Fruit fly (Drosophila melanogaster) whole organism, larva: ENCODE measurements around the gene SmydA-2.
A peak's percentile ranks its signal among the peaks of the same experiment; 100 is the strongest.

ENCODE experiments used
- noc ChIP-seq: fragments of 200-800 bp; sonication (Bioruptor generic); optimal IDR thresholded peaks from 3 replicates; lab custom pipeline; 2019; ENCODE audit warnings: missing biosample characterization, mild to moderate bottlenecking, missing genetic modification characterization, moderate library complexity

Gene SmydA-2

dm6 chr3L:19011174-19011573 is 8.1 kb upstream of the SmydA-2 start:
- TF ChIP-seq noc (tag; lab: Kevin White, UChicago): no peak

DNA sequence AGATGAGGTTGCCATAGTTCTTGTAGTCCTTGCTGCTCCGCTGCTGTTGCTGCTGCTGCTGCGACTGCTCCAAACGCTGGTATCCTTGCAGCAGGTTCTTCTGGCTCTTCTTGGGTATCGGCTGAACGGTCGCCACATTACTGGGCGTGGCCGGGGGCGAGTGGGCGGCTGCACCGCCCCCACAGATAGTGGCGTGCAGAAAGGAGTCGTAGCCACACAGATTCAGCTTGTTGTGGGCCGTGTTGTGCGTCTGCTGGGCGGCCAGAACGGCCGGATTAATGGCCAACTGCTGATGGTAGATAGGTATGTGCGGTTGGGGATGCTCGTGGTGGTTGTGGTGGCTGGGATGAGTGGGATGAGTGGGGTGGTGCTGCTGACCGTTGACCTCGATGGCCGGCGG is 2.3 kb upstream of the SmydA-2 start:
- TF ChIP-seq noc (tag; lab: Kevin White, UChicago): no peak

DNA sequence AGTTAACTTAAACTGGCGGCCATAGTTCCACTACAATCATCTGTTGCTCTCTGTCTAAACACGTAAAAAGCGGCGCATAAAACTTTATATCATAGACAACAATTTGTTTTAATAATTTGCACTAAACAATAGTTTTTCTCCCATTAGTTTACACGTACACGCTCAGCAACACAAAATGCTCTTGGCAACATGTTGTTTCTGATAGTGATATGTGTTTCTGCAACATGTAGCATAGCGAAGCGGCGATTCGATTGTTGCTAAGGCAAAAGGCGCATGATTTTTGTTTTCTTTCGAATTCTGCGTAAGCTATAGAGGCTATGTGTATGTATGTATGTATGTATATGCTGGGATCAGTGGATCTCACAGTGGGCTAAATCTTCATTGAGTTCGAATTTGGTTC is 1.1 kb upstream of the SmydA-2 start:
- no peak for TF ChIP-seq noc (tag; lab: Kevin White, UChicago)

dm6 chr3L:19000413-19000812 is 2.6 kb downstream of the SmydA-2 start, which contains the start of gene CG3808:
Gene CG3808 (minus strand): TSS chr3L:19000608.
- no peak for TF ChIP-seq noc (tag; lab: Kevin White, UChicago)

DNA sequence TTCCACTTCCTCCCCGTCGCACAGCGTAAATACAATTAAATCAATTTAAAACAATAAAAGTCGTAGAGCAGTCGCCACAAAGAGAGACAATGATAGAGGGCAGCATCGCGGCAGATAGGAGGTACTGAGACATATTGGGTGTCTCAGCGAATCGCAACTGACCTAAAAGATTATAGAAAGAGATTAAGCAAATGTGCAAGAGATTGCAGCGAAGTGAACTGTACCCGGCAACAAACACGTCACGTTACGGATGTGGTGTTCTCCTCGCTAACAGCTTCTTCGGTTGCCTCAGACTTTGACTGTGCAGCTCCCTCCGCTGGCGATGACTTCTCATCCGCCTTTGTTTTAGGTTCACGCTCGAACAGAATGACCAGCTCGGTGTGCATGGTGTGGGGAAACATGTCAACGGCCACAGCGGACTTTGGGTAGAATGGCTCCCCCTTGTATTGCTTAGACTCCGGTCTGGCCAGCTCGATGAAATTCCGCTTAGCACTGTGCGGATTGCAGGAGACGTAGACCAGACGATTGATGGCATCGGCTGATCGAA is 4.7 kb downstream of the SmydA-2 start:
- TF ChIP-seq noc (tag; lab: Kevin White, UChicago): peak; percentile 3

DNA sequence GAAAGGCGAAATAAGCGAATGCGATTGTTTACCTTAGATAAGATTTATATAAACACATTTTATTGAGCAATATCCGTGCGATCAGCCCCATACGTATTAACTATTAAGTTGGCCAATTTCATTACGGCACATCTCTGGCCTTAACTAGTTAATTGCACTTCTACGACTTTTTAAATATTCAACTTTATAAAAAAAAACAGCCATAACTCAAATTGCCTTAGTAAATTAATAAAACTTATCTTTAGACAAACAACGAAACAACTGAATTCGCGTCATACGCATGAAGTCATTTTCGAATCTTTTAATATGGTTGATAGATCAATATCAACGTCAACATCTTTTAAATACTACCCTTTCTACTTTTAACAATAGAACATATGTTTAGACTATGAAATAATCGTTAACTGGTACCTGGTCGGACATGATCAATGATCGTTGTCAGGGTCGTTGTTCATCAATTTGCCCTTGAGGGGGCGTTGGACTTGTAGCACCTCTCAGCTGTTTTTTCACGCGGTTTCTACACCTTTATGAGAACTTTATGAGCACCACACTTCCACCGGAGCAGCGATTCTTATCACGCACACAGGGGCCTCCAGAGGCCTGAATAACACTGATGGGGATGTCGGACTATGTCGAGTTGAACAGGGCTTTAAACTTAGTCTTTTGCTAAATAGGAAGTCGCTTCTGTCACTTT is 5.3 kb downstream of the SmydA-2 start, which contains the start of gene CG18135:
TSS of gene CG18135 (minus strand) at position 694 of the 694 bp plus-strand sequence.
- no peak for TF ChIP-seq noc (tag; lab: Kevin White, UChicago)

- TF ChIP-seq noc (tag; lab: Kevin White, UChicago): peak; percentile 57
These were observed 6.1 kb downstream of the SmydA-2 start for dm6 chr3L:18996774-18997589.

dm6 chr3L:18996030-18996773 is 6.8 kb downstream of the SmydA-2 start:
- peak; percentile 90 for TF ChIP-seq noc (tag; lab: Kevin White, UChicago)

- no peak for TF ChIP-seq noc (tag; lab: Kevin White, UChicago)
These were observed 7.4 kb downstream of the SmydA-2 start for dm6 chr3L:18995667-18996029.

dm6 chr3L:18994505-18994969 is 8.5 kb downstream of the SmydA-2 start:
- peak; percentile 91 for TF ChIP-seq noc (tag; lab: Kevin White, UChicago)

DNA sequence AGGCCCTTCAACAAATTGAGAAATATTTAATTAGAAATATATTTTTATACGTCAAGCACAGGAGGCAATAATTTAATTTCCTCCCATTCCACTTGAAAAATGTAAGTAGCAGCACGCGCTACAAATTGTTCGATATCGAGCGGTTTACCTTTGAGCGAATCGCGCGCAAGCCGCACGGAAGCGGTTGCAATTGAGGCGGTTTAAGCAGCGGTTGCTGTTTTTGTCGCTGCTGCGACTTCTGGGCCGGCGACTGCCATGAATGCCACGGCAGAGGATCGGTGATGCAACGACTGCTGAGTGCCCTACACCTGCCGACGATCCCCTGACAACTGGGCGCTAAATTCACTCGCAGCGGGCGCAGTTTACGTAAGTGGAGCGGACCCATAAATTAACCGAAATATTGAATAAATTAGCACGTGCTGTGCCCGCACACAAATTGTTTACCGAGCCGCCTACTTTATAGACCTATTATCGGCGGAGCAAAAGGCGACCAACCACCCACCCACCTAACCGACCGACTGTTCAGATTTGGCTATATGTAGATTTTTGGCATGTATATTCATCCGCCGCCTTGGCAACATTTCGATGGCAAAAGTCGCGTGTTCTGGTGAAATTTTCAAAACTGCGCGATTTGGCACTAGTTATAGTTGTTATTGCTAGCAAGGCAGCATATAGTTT is 9.3 kb downstream of the SmydA-2 start:
- TF ChIP-seq noc (tag; lab: Kevin White, UChicago): no peak

DNA sequence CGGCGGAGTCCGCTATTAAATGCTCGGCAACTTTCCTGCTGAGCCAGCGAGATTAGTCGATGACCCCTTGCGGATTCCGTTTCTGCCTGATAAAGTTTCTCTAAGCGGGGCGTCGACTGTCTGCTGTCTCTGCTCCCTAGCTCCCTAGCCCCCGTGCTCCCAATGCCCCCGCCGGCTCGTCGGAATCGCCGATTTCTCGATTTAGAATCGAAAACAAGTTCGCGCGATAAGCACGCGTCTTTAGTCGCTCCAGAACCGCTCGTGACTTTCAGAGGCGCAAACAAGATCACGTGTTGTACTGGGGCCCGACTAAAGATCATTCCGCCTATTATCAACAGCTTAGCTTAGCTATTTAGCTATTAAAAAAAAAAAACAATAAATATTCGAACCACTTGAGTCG is 10.2 kb downstream of the SmydA-2 start:
- peak; percentile 64 for TF ChIP-seq noc (tag; lab: Kevin White, UChicago)

DNA sequence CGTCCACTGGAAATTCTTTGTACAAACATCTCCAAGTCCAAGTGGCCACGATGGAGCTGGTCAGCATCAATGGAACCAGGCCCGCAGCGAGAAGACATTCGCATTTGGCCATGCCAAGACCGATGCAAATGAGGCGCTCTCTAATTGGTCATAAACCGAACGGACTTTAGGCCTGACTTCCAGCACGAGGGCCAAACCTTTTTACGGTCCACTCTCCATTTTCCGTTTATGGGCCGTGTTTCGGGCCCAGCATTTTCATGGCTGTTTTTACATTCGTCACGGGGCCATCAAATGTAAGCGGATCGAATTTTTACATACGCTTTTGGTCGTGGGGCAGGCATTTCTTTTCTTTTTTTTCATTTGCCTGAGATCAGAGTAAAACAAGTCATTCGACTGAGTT is 13.4 kb downstream of the SmydA-2 start, which contains the start of gene CG34256:
TSS of gene CG34256 (minus strand) at position 205 of the 400 bp plus-strand sequence.
- TF ChIP-seq noc (tag; lab: Kevin White, UChicago): no peak

DNA sequence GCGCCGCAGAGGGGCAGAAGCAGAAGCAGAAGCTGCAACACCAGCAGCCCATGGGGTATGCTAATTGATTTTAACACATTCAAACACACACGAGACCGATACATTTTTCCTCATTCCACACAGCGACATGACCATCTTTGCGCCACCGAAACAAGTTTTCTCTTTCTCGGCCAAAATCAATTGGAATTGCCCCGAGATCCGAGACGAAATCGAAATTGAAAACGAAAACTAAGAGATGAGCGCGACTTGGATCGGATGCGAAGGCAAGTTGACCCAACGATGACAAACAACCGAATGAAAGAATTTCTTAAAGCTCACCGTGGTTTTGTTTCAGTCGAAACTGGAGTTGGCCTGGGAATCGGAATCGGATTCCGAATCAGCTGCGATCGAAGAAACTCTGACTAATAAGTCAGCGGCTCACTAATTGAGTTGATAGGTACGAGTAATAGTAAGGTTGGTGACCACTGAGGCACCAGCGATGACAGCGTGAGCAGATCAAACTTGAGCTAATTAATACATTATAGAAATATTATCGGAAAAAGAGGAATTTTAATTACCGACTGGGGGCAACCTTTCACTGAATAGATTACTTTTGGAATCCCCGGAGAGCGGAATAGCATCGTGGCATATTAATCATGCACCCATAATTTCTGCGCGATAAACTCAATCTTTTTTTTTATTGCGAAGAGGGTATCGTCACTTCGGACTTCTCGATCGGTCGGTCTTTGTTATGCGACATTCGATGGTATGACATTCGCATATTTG is 14.8 kb downstream of the SmydA-2 start, which contains the start of gene CG11619:
TSS of gene CG11619 (minus strand) at position 269 of the 765 bp plus-strand sequence.
- peak; percentile 38 for TF ChIP-seq noc (tag; lab: Kevin White, UChicago)
